Fruit fly (Drosophila melanogaster) whole organism, prepupa: Measurements from ENCODE around the gene Polr2A.

Source experiments
- Blimp-1 ChIP-seq: fragments of 200-800 bp; sonication (Bioruptor generic); optimal IDR thresholded peaks from 3 replicates; lab custom pipeline; 2017; ENCODE audit warnings: missing biosample characterization, missing genetic modification characterization, mild to moderate bottlenecking, moderate library complexity, missing genetic modification reagents
- CG11762 ChIP-seq: fragments of 200-800 bp; sonication (Bioruptor generic); optimal IDR thresholded peaks from 3 replicates; lab custom pipeline; 2016; ENCODE audit warnings: missing biosample characterization, missing genetic modification characterization; ENCODE audit not compliant: insufficient read depth
- CG1621 ChIP-seq: fragments of 200-800 bp; sonication (Bioruptor generic); optimal IDR thresholded peaks from 3 replicates; lab custom pipeline; 2018; ENCODE audit warnings: missing biosample characterization, mild to moderate bottlenecking, missing genetic modification characterization
- CG16779 ChIP-seq: fragments of 200-800 bp; sonication (Bioruptor generic); optimal IDR thresholded peaks from 3 replicates; lab custom pipeline; 2017; ENCODE audit warnings: missing biosample characterization, mild to moderate bottlenecking, missing genetic modification characterization
- CG31627 ChIP-seq: fragments of 200-800 bp; sonication (Bioruptor generic); optimal IDR thresholded peaks from 3 replicates; lab custom pipeline; 2016; ENCODE audit warnings: missing biosample characterization, missing genetic modification characterization
- CG6792 ChIP-seq: fragments of 200-800 bp; sonication (Bioruptor generic); optimal IDR thresholded peaks from 3 replicates; lab custom pipeline; 2016; ENCODE audit warnings: missing biosample characterization, missing genetic modification characterization
- CG6854 ChIP-seq: fragments of 200-800 bp; sonication (Bioruptor generic); optimal IDR thresholded peaks from 2 replicates; lab custom pipeline; 2017; ENCODE audit warnings: missing biosample characterization, mild to moderate bottlenecking, missing genetic modification characterization
- Ets96B ChIP-seq: fragments of 200-800 bp; optimal IDR thresholded peaks from 2 replicates; lab custom pipeline; 2019; ENCODE audit warnings: missing biosample characterization, mild to moderate bottlenecking, missing genetic modification characterization, moderate library complexity
- Gug ChIP-seq: fragments of 200-800 bp; sonication (Bioruptor generic); IDR thresholded peaks from 2 replicates; pipeline ENCODE4 v1.3.6; 2022; ENCODE audit warnings: missing biosample characterization, missing genetic modification characterization
- Hr39 ChIP-seq: fragments of 200-800 bp; sonication (Bioruptor generic); optimal IDR thresholded peaks from 2 replicates; lab custom pipeline; 2016; ENCODE audit warnings: missing biosample characterization, missing genetic modification characterization
- Smox ChIP-seq: fragments of 200-800 bp; sonication (Bioruptor generic); optimal IDR thresholded peaks from 3 replicates; lab custom pipeline; 2016; ENCODE audit warnings: missing biosample characterization, missing genetic modification characterization
- Sox102F ChIP-seq: fragments of 200-800 bp; sonication (Bioruptor generic); optimal IDR thresholded peaks from 2 replicates; lab custom pipeline; 2016; ENCODE audit warnings: missing biosample characterization, mild to moderate bottlenecking, missing genetic modification characterization
- acj6 ChIP-seq: fragments of 200-800 bp; sonication (Bioruptor generic); optimal IDR thresholded peaks from 3 replicates; lab custom pipeline; 2016; ENCODE audit warnings: missing biosample characterization, missing genetic modification characterization
- dac ChIP-seq: fragments of 200-800 bp; sonication (Bioruptor generic); optimal IDR thresholded peaks from 2 replicates; lab custom pipeline; 2017; ENCODE audit warnings: missing biosample characterization, mild to moderate bottlenecking, missing genetic modification characterization

- TF ChIP-seq CG6792 (GFP tag; lab: Kevin White, UChicago): no peak
- no peak for TF ChIP-seq Blimp-1 (GFP tag; lab: Kevin White, UChicago)
- no peak for TF ChIP-seq CG1621 (tag; lab: Kevin White, UChicago)
- no peak for TF ChIP-seq Hr39 (GFP tag; lab: Kevin White, UChicago)
- no peak for TF ChIP-seq acj6
- no peak for TF ChIP-seq CG11762 (GFP tag; lab: Kevin White, UChicago)
- no peak for TF ChIP-seq dac (GFP tag; lab: Kevin White, UChicago)
- no peak for TF ChIP-seq CG16779 (tag; lab: Kevin White, UChicago)
- no peak for TF ChIP-seq CG31627 (GFP tag; lab: Kevin White, UChicago)
- TF ChIP-seq Smox (GFP tag; lab: Kevin White, UChicago): no peak
- no peak for TF ChIP-seq Ets96B (tag; lab: Kevin White, UChicago)
- TF ChIP-seq Sox102F (GFP tag; lab: Kevin White, UChicago): no peak
- TF ChIP-seq CG6854 (GFP tag; lab: Kevin White, UChicago): no peak
- no peak for TF ChIP-seq Gug (GFP tag; lab: Robert Waterston, UW)
Measured at dm6 chrX:11619617-11620016, 49.5 kb upstream of the Polr2A start.
